Fruit fly (Drosophila melanogaster): ENCODE data around the gene CG11714.

CG11714 gene

dm6 chr3L:11528397-11528923, 5.9 kb upstream of the CG11714 start (continued):
- TF ChIP-seq CG15601 (tag; optimal IDR thresholded peaks at IDR 0.05) (peak; percentile 28), ttk (GFP tag; IDR thresholded peaks at IDR 0.05) (no peak), da (GFP tag; optimal IDR thresholded peaks at IDR 0.05) (no peak), tx (GFP tag; optimal IDR thresholded peaks at IDR 0.05) (no peak), Nf-YC (tag; optimal IDR thresholded peaks at IDR 0.05) (peak; percentile 12), crol (GFP tag; IDR thresholded peaks at IDR 0.05) (no peak)

- TF ChIP-seq CG43689 (GFP tag; IDR thresholded peaks at IDR 0.05) (no peak), sens-2 (GFP tag; IDR thresholded peaks at IDR 0.05) (no peak), MBD-R2 (GFP tag; IDR thresholded peaks at IDR 0.05) (0 out of 2 replicates have a peak, but pooled peaks have one; percentile 8), chinmo (GFP tag; IDR thresholded peaks at IDR 0.05; ENCODE audit: partially characterized antibody) (0 out of 4 replicates have a peak, but pooled peaks have one; percentile 66), exex (tag; optimal IDR thresholded peaks at IDR 0.05) (peak; percentile 57), CG18599 (GFP tag; optimal IDR thresholded peaks at IDR 0.05) (no peak), sd (tag; optimal IDR thresholded peaks at IDR 0.05) (peak; percentile 4), org-1 (GFP tag; optimal IDR thresholded peaks at IDR 0.05) (no peak)
Observed at dm6 chr3L:11526644-11527184, 4.2 kb upstream of the CG11714 start.

dm6 chr3L:11525765-11526164, 3.3 kb upstream of the CG11714 start:
- TF ChIP-seq CG4282 (GFP tag; optimal IDR thresholded peaks at IDR 0.05) (no peak), Fer3 (tag; optimal IDR thresholded peaks at IDR 0.05) (no peak), Trl (optimal IDR thresholded peaks at IDR 0.05) (no peak), Trl (GFP tag; optimal IDR thresholded peaks at IDR 0.05) (no peak), exex (tag; optimal IDR thresholded peaks at IDR 0.05) (peak; percentile 22), zfh1 (GFP tag; IDR thresholded peaks at IDR 0.05) (0 out of 3 replicates have a peak, but pooled peaks have one; percentile 6), Drgx (GFP tag; IDR thresholded peaks at IDR 0.05) (no peak), nmo (GFP tag; optimal IDR thresholded peaks at IDR 0.05) (no peak), CG9817 (tag; optimal IDR thresholded peaks at IDR 0.05) (no peak), Xrp1 (GFP tag; IDR thresholded peaks at IDR 0.05) (0 out of 2 replicates have a peak, but pooled peaks have one; percentile 26), sens (GFP tag) (peak; percentile 26)

- TF ChIP-seq CG6175 (GFP tag; IDR thresholded peaks at IDR 0.05) (no peak), CG6654 (GFP tag; optimal IDR thresholded peaks at IDR 0.05) (no peak), Bgb (GFP tag; IDR thresholded peaks at IDR 0.05; ENCODE audit: partially characterized antibody) (peak; percentile 78), ssp (GFP tag; IDR thresholded peaks at IDR 0.05) (no peak), ato (GFP tag; IDR thresholded peaks at IDR 0.05; ENCODE audit: partially characterized antibody) (0 out of 2 replicates have a peak, but pooled peaks have one; percentile 13), CTCF (GFP tag; optimal IDR thresholded peaks at IDR 0.05) (peak; percentile 80), CG4707 (GFP tag; optimal IDR thresholded peaks at IDR 0.05) (no peak), maf-S (GFP tag; optimal IDR thresholded peaks at IDR 0.05) (no peak), gro (GFP tag; optimal IDR thresholded peaks at IDR 0.05) (peak; percentile 15), bbx (GFP tag; IDR thresholded peaks at IDR 0.05; ENCODE audit: partially characterized antibody) (peak; percentile 71), Dbx (GFP tag; IDR thresholded peaks at IDR 0.05) (peak; percentile 58; the same call in 1 of the 3 replicates), org-1 (GFP tag; optimal IDR thresholded peaks at IDR 0.05) (no peak), D19A (tag; optimal IDR thresholded peaks at IDR 0.05) (peak; percentile 50), CG15514 (GFP tag; optimal IDR thresholded peaks at IDR 0.05) (peak; percentile 98), CG16813 (GFP tag; IDR thresholded peaks at IDR 0.05; ENCODE audit: partially characterized antibody) (peak; percentile 15; the same call in 1 of the 3 replicates), cg (GFP tag; optimal IDR thresholded peaks at IDR 0.05) (peak; percentile 92), lola (GFP tag; optimal IDR thresholded peaks at IDR 0.05) (peak in 1 of 3 experiments; percentile 63), CG18764 (GFP tag; optimal IDR thresholded peaks at IDR 0.05) (no peak), chinmo (GFP tag; IDR thresholded peaks at IDR 0.05; ENCODE audit: partially characterized antibody) (peak; percentile 85; the same call in 3 of the 4 replicates), Rfx (GFP tag; IDR thresholded peaks at IDR 0.05) (peak; percentile 43; the same call in 1 of the 2 replicates), CG42726 (GFP tag; IDR thresholded peaks at IDR 0.05; ENCODE audit: partially characterized antibody) (peak; percentile 78), CG17802 (tag; optimal IDR thresholded peaks at IDR 0.05) (no peak), inv (GFP tag; IDR thresholded peaks at IDR 0.05; ENCODE audit: partially characterized antibody) (peak; percentile 31; the same call in 1 of the 2 replicates)
Observed at dm6 chr3L:11523286-11523685, 773 bp upstream of the CG11714 start.
